Fruit fly (Drosophila melanogaster): ENCODE data around the gene Ttc26.

dm6 chr3R:15794258-15794727 is 20.1 kb downstream of the Ttc26 start:
- TF ChIP-seq Ets21C (GFP tag; optimal IDR thresholded peaks at IDR 0.05) (no peak), Hr39 (GFP tag; optimal IDR thresholded peaks at IDR 0.05) (no peak), Eip78C (GFP tag) (peak; percentile 73), vri (GFP tag; optimal IDR thresholded peaks at IDR 0.05) (peak; percentile 61), esn (GFP tag; optimal IDR thresholded peaks at IDR 0.05) (peak; percentile 40), CG8119 (GFP tag; IDR thresholded peaks at IDR 0.05) (0 out of 3 replicates have a peak, but pooled peaks have one; percentile 14), CG1621 (tag; optimal IDR thresholded peaks at IDR 0.05) (peak; percentile 68), ss (GFP tag; optimal IDR thresholded peaks at IDR 0.05) (peak in 1 of 2 experiments; percentile 68), CG7368 (GFP tag; optimal IDR thresholded peaks at IDR 0.05) (no peak)

Measured in whole organism, prepupa.